Fruit fly (Drosophila melanogaster) S2 (cell line): ENCODE data around the gene Akap200.

ENCODE experiments used
- CG8478 ChIP-seq: fragments of >200 bp; optimal IDR thresholded peaks from 2 replicates; lab custom pipeline; 2018
- CTCF ChIP-seq, 2 experiments: fragments of >200 bp; optimal IDR thresholded peaks; 2 replicates each; lab custom pipeline; 2018

DNA sequence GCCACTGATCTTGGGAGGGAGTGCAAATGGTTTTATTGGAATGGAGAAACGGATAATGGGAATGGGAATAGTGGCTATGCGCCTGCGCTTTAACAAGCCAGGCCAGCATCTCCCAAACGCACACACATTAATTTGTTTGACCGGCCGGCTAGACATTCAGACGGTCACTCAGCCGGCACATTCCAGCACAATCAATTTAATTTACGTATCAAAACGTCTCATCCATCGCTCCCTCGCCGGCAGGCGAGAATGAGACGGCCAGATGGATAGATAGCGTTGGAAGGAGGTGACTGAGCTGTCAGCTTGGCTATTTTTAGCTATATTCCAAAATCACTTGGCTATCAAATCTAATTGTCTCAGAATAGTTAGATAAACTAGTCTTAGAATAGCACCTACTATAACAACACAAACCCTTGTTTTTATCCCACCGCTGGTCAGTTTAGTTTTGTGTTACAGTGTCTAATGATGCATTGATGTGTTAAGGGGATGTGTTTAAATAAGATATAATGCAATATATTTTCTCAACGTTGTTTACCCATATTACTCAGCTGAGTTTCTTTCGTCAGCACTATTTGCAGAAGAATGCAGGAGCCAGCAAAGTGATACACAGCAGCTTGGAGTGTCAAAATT lies 8.1 kb downstream of the Akap200 start:
- TF ChIP-seq CG8478 (no peak), CTCF (optimal IDR thresholded peaks at IDR 0.05; lab: Kevin White, UChicago) (no peak)
